Fruit fly (Drosophila melanogaster) Kc167 (cell line): ENCODE data around the gene Sfp78E.

Experiments
- Myc ChIP-seq: fragments of >200 bp; optimal IDR thresholded peaks from 2 replicates; lab custom pipeline; 2017; ENCODE audit warnings: missing external identifiers
- Sin3A ChIP-seq: fragments of >200 bp; optimal IDR thresholded peaks from 2 replicates; lab custom pipeline; 2018; ENCODE audit warnings: missing external identifiers
- h ChIP-seq: fragments of >200 bp; optimal IDR thresholded peaks from 3 replicates; lab custom pipeline; 2018; ENCODE audit warnings: missing external identifiers
- insv ChIP-seq: fragments of >200 bp; optimal IDR thresholded peaks from 3 replicates; lab custom pipeline; 2018; ENCODE audit warnings: missing external identifiers
- psq ChIP-seq: fragments of >200 bp; optimal IDR thresholded peaks from 2 replicates; lab custom pipeline; 2017; ENCODE audit warnings: missing external identifiers
- ttk ChIP-seq: sonication (Bioruptor generic); optimal IDR thresholded peaks from 2 replicates; lab custom pipeline; 2017; ENCODE audit warnings: missing external identifiers

Gene Sfp78E

dm6 chr3L:21700945-21701344 is 17.1 kb upstream of the Sfp78E start:
- no peak for TF ChIP-seq Sin3A
- TF ChIP-seq psq (lab: Kevin White, UChicago): no peak
- no peak for TF ChIP-seq Myc (lab: Kevin White, UChicago)
- TF ChIP-seq insv (lab: Kevin White, UChicago): no peak
- no peak for TF ChIP-seq h (lab: Kevin White, UChicago)
- TF ChIP-seq ttk (lab: Kevin White, UChicago): no peak

DNA sequence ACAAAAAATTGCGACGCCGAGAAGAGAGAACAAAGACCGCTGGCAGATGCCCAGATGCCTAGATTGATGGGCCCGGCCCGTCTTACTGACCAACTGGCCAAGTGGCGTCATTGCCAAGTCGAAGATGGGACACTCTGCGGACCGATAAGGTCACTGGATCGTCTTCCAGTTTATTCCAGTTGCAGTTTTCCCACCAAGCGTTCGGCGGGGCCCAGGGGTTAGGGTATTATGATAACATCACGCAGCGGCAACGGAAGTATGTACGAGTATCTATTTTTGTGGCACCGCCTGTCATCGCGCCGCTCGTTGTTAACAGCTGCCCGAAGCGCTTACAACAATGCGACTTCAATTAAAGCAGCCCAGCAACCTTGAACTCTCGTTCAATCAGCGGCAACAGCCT is 16.2 kb upstream of the Sfp78E start:
- TF ChIP-seq insv (lab: Kevin White, UChicago) (no peak), ttk (lab: Kevin White, UChicago) (no peak), Sin3A (no peak), Myc (lab: Kevin White, UChicago) (no peak), psq (lab: Kevin White, UChicago) (no peak), h (lab: Kevin White, UChicago) (no peak)

dm6 chr3L:21694647-21695046 is 10.8 kb upstream of the Sfp78E start:
- TF ChIP-seq insv (lab: Kevin White, UChicago) (no peak), ttk (lab: Kevin White, UChicago) (no peak), psq (lab: Kevin White, UChicago) (no peak), h (lab: Kevin White, UChicago) (no peak)

dm6 chr3L:21688607-21689129 is 4.8 kb upstream of the Sfp78E start:
- TF ChIP-seq ttk (lab: Kevin White, UChicago) (no peak), Sin3A (no peak), Myc (lab: Kevin White, UChicago) (no peak), psq (lab: Kevin White, UChicago) (no peak), h (lab: Kevin White, UChicago) (no peak), insv (lab: Kevin White, UChicago) (no peak)

- no peak for TF ChIP-seq Myc (lab: Kevin White, UChicago)
- no peak for TF ChIP-seq insv (lab: Kevin White, UChicago)
- no peak for TF ChIP-seq h (lab: Kevin White, UChicago)
- no peak for TF ChIP-seq Sin3A
These were observed 1.9 kb upstream of the Sfp78E start for dm6 chr3L:21685753-21686152.

- TF ChIP-seq insv (lab: Kevin White, UChicago): no peak
- TF ChIP-seq Myc (lab: Kevin White, UChicago): no peak
- TF ChIP-seq Sin3A: no peak
- TF ChIP-seq h (lab: Kevin White, UChicago): no peak
- no peak for TF ChIP-seq psq (lab: Kevin White, UChicago)
- no peak for TF ChIP-seq ttk (lab: Kevin White, UChicago)
These were observed 4.2 kb downstream of the Sfp78E start, which contains the start of the genes Als2 and CG11248 for dm6 chr3L:21679687-21680086. Gene Als2 (minus strand): TSS chr3L:21679755. Gene CG11248 (plus strand): TSS chr3L:21680050.

- TF ChIP-seq Sin3A: no peak
- no peak for TF ChIP-seq h (lab: Kevin White, UChicago)
- TF ChIP-seq insv (lab: Kevin White, UChicago): no peak
- no peak for TF ChIP-seq psq (lab: Kevin White, UChicago)
- TF ChIP-seq ttk (lab: Kevin White, UChicago): no peak
- TF ChIP-seq Myc (lab: Kevin White, UChicago): no peak
These were observed 12.0 kb downstream of the Sfp78E start, which contains the start of gene CG11249 for dm6 chr3L:21671839-21672238. Gene CG11249 (plus strand): TSS chr3L:21672139.

DNA sequence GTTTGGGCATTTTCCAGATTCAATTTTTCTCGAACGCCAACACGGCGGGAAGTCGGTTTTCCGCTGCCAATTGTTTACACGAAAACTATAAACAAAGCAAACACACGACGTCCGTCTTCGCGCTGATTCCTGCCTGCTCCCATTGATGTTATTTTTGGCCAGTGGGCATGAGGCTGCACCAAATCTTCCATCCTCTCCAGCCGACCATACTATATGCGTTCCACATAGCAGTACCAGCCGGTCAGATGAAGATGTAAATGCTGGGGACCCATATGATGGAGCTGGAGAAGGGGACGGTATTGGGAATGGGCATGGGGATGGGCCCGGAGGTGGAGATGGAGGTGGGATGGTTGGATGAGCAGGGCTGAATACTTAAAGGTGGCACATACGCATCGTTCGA is 16.3 kb downstream of the Sfp78E start:
- TF ChIP-seq Sin3A: no peak
- TF ChIP-seq h (lab: Kevin White, UChicago): no peak
- TF ChIP-seq Myc (lab: Kevin White, UChicago): no peak
- TF ChIP-seq insv (lab: Kevin White, UChicago): no peak
- TF ChIP-seq ttk (lab: Kevin White, UChicago): no peak
- TF ChIP-seq psq (lab: Kevin White, UChicago): no peak

- no peak for TF ChIP-seq psq (lab: Kevin White, UChicago)
- TF ChIP-seq Myc (lab: Kevin White, UChicago): no peak
- no peak for TF ChIP-seq insv (lab: Kevin White, UChicago)
- no peak for TF ChIP-seq h (lab: Kevin White, UChicago)
- no peak for TF ChIP-seq Sin3A
- TF ChIP-seq ttk (lab: Kevin White, UChicago): no peak
These were observed 17.0 kb downstream of the Sfp78E start, which contains the start of gene Cpr78E for dm6 chr3L:21666880-21667279. Gene Cpr78E (minus strand): TSS chr3L:21666980.

DNA sequence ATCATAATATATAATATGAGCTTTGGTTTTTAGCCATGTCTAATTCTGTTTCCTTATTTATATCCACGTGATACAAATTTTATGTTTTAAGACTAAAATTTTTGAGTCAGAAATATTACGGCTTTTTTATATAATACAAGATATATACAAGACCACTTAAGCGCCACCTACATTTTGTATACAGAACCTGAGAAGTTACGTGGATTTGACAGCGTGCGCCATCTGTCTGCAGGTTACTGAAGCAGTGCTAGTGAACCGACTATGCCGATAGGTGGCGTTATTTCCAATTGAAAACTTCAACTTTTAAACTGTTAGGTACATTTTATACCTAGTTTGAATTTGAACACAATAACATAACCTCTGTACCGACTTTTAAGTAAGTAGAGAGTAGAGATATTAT is 31.1 kb downstream of the Sfp78E start:
- TF ChIP-seq Myc (lab: Kevin White, UChicago) (no peak), insv (lab: Kevin White, UChicago) (no peak), Sin3A (no peak), ttk (lab: Kevin White, UChicago) (no peak), h (lab: Kevin White, UChicago) (no peak), psq (lab: Kevin White, UChicago) (no peak)

- TF ChIP-seq ttk (lab: Kevin White, UChicago) (no peak), Sin3A (no peak), h (lab: Kevin White, UChicago) (no peak), insv (lab: Kevin White, UChicago) (no peak), Myc (lab: Kevin White, UChicago) (no peak)
These were observed 31.7 kb downstream of the Sfp78E start for dm6 chr3L:21652124-21652523.

DNA sequence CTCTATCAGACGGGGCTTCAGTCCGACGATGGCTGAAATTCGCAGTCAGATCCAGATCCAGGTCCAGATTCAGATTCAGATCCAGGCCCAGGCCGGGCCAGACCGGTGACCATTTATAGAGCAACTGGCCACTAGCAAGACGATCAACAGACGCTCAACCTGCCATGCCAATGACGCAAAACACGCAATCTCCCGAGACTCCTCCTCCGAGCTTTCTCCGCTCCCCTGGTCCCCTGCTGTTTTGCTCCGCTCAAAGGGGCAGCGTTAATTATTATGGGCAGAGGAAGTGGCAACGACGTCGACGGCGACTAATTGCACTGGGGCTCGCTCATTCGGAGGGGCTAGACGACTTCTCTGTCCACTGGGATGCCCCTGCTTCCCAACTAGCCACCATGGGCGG is 32.4 kb downstream of the Sfp78E start:
- no peak for TF ChIP-seq psq (lab: Kevin White, UChicago)
- no peak for TF ChIP-seq ttk (lab: Kevin White, UChicago)
- no peak for TF ChIP-seq h (lab: Kevin White, UChicago)
- no peak for TF ChIP-seq Sin3A
- TF ChIP-seq insv (lab: Kevin White, UChicago): no peak
- no peak for TF ChIP-seq Myc (lab: Kevin White, UChicago)
